Fruit fly (Drosophila melanogaster) Kc167 (cell line): ENCODE results near the gene Chd64.

Experiments
- Myc ChIP-seq: fragments of >200 bp; optimal IDR thresholded peaks from 2 replicates; lab custom pipeline; 2017; ENCODE audit warnings: missing external identifiers
- Sin3A ChIP-seq: fragments of >200 bp; optimal IDR thresholded peaks from 2 replicates; lab custom pipeline; 2018; ENCODE audit warnings: missing external identifiers
- h ChIP-seq: fragments of >200 bp; optimal IDR thresholded peaks from 3 replicates; lab custom pipeline; 2018; ENCODE audit warnings: missing external identifiers
- insv ChIP-seq: fragments of >200 bp; optimal IDR thresholded peaks from 3 replicates; lab custom pipeline; 2018; ENCODE audit warnings: missing external identifiers
- psq ChIP-seq: fragments of >200 bp; optimal IDR thresholded peaks from 2 replicates; lab custom pipeline; 2017; ENCODE audit warnings: missing external identifiers
- ttk ChIP-seq: sonication (Bioruptor generic); optimal IDR thresholded peaks from 2 replicates; lab custom pipeline; 2017; ENCODE audit warnings: missing external identifiers

The Chd64 gene

dm6 chr3L:4072717-4073116, 49.5 kb downstream of the Chd64 start:
- no peak for TF ChIP-seq Sin3A (lab: Kevin White, UChicago)
- TF ChIP-seq h (lab: Kevin White, UChicago): no peak
- no peak for TF ChIP-seq ttk (lab: Kevin White, UChicago)

- no peak for TF ChIP-seq insv (lab: Kevin White, UChicago)
- TF ChIP-seq psq (lab: Kevin White, UChicago): no peak
- no peak for TF ChIP-seq h (lab: Kevin White, UChicago)
Observed at dm6 chr3L:4071561-4072049, 50.6 kb downstream of the Chd64 start, which contains the start of gene wit. wit (minus strand) TSS chr3L:4071717.

- TF ChIP-seq Myc (lab: Kevin White, UChicago): no peak
- no peak for TF ChIP-seq psq (lab: Kevin White, UChicago)
- no peak for TF ChIP-seq insv (lab: Kevin White, UChicago)
- TF ChIP-seq h (lab: Kevin White, UChicago): no peak
- TF ChIP-seq Sin3A (lab: Kevin White, UChicago): no peak
- no peak for TF ChIP-seq ttk (lab: Kevin White, UChicago)
Observed at dm6 chr3L:4070996-4071379, 51.2 kb downstream of the Chd64 start.

- TF ChIP-seq Sin3A (lab: Kevin White, UChicago) (no peak), Myc (lab: Kevin White, UChicago) (no peak), ttk (lab: Kevin White, UChicago) (no peak), h (lab: Kevin White, UChicago) (no peak), psq (lab: Kevin White, UChicago) (no peak), insv (lab: Kevin White, UChicago) (no peak)
Observed at dm6 chr3L:4070221-4070995, 51.8 kb downstream of the Chd64 start.

- TF ChIP-seq Myc (lab: Kevin White, UChicago) (no peak), h (lab: Kevin White, UChicago) (no peak), ttk (lab: Kevin White, UChicago) (no peak), insv (lab: Kevin White, UChicago) (no peak), Sin3A (lab: Kevin White, UChicago) (no peak), psq (lab: Kevin White, UChicago) (no peak)
Observed at dm6 chr3L:4069069-4069468, 53.1 kb downstream of the Chd64 start, which contains the start of gene CG32259. CG32259 (plus strand) TSS chr3L:4069369.

- no peak for TF ChIP-seq Myc (lab: Kevin White, UChicago)
- TF ChIP-seq insv (lab: Kevin White, UChicago): no peak
- no peak for TF ChIP-seq psq (lab: Kevin White, UChicago)
- no peak for TF ChIP-seq h (lab: Kevin White, UChicago)
- no peak for TF ChIP-seq ttk (lab: Kevin White, UChicago)
- no peak for TF ChIP-seq Sin3A (lab: Kevin White, UChicago)
Observed at dm6 chr3L:4068368-4068767, 53.8 kb downstream of the Chd64 start.
